Fruit fly (Drosophila melanogaster): Measurements from ENCODE around the gene Elo68beta.

The Elo68beta gene

dm6 chr3L:11134886-11135285, 33.4 kb upstream of the Elo68beta start, which contains the start of gene CG14143:
CG14143 (plus strand) TSS chr3L:11134987.
- TF ChIP-seq CG16813 (GFP tag; IDR thresholded peaks at IDR 0.05; ENCODE audit: partially characterized antibody) (0 out of 3 replicates have a peak, but pooled peaks have one; percentile 14), CG3995 (GFP tag; optimal IDR thresholded peaks at IDR 0.05) (peak; percentile 91), ro (GFP tag; IDR thresholded peaks at IDR 0.05) (0 out of 2 replicates have a peak, but pooled peaks have one; percentile 18), Med (GFP tag) (peak; percentile 24), pfk (GFP tag; optimal IDR thresholded peaks at IDR 0.05) (peak; percentile 67), zfh1 (GFP tag; IDR thresholded peaks at IDR 0.05) (0 out of 3 replicates have a peak, but pooled peaks have one; percentile 44)

dm6 chr3L:11132055-11132454, 30.6 kb upstream of the Elo68beta start, which contains the start of gene CG32074:
CG32074 (minus strand) TSS chr3L:11132322.
- 0 out of 2 replicates have a peak, but pooled peaks have one; percentile 35 for TF ChIP-seq CG31441 (GFP tag; IDR thresholded peaks at IDR 0.05)
- TF ChIP-seq CG3995 (GFP tag; optimal IDR thresholded peaks at IDR 0.05): peak; percentile 80
- TF ChIP-seq pfk (GFP tag; optimal IDR thresholded peaks at IDR 0.05): peak; percentile 54

- TF ChIP-seq Hmx (GFP tag; optimal IDR thresholded peaks at IDR 0.05): no peak
- TF ChIP-seq dm (GFP tag; optimal IDR thresholded peaks at IDR 0.05): no peak
- TF ChIP-seq CG5953 (GFP tag; IDR thresholded peaks at IDR 0.05): no peak
- TF ChIP-seq dan (GFP tag; IDR thresholded peaks at IDR 0.05): no peak
- no peak for TF ChIP-seq CG15011 (GFP tag; optimal IDR thresholded peaks at IDR 0.05)
- no peak for TF ChIP-seq PHDP (tag; optimal IDR thresholded peaks at IDR 0.05)
- TF ChIP-seq wor (GFP tag; IDR thresholded peaks at IDR 0.05): no peak
- TF ChIP-seq repo (GFP tag; optimal IDR thresholded peaks at IDR 0.05): no peak
- no peak for TF ChIP-seq rib (GFP tag; IDR thresholded peaks at IDR 0.05)
- TF ChIP-seq gem (tag; optimal IDR thresholded peaks at IDR 0.05): no peak
- TF ChIP-seq CG10209 (GFP tag; optimal IDR thresholded peaks at IDR 0.05): no peak
- no peak for TF ChIP-seq ssp (GFP tag; IDR thresholded peaks at IDR 0.05)
- TF ChIP-seq CG3726 (GFP tag; IDR thresholded peaks at IDR 0.05): no peak
- no peak for TF ChIP-seq pfk (GFP tag; optimal IDR thresholded peaks at IDR 0.05)
- no peak for TF ChIP-seq Ptx1 (GFP tag; IDR thresholded peaks at IDR 0.05)
- TF ChIP-seq CG18476 (GFP tag; optimal IDR thresholded peaks at IDR 0.05): no peak
- TF ChIP-seq slou (GFP tag; optimal IDR thresholded peaks at IDR 0.05): no peak
Observed at dm6 chr3L:11130535-11130934, 29.0 kb upstream of the Elo68beta start, which contains the start of gene nol. nol (plus strand) TSS chr3L:11130835.

DNA sequence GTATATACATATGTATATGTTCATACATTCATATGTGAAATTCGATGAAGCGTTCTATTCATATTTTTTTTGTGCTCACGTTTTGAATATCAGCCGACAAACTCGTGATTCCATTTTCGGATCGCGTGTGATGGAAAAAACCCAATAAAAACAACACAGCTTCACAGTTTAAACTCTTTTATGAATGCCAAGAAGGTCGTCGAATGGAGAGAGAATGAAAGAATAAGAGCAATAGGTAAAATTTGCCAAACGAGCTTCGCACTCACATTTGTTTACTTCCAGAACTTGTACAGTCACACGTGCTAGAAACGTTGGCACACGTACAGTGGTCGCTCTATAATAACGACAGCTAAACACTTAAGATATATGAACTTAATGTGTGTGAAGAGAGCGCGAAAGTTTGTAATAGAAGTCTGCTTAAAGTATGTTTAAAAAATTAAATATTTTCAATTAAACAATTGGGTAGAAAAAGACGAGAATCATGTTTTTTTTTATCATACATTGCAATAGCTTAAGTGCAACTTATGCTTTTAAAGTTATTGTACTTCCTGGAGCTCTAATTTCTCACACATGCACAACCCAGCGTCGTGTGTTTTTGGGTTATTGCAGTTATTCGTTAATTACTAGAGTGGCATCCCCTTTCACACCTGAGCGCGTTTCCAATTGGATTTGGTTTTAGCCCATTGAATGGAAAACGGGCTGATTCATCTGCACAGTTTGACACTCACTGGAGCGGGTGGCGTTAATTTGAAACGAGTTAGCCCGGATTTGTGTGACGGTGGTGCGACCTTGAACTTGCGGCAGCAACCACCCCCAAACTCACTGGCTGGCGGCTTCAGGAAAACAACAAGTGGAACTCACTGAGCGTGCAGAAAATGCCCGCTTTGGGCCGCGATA, 24.4 kb upstream of the Elo68beta start:
- peak; percentile 26 for TF ChIP-seq Meics (GFP tag; optimal IDR thresholded peaks at IDR 0.05)
- TF ChIP-seq CG8478 (optimal IDR thresholded peaks at IDR 0.05): no peak
- TF ChIP-seq CG13775 (GFP tag; optimal IDR thresholded peaks at IDR 0.05): no peak
- TF ChIP-seq CG13894 (tag; optimal IDR thresholded peaks at IDR 0.05): no peak
- TF ChIP-seq nmo (GFP tag; optimal IDR thresholded peaks at IDR 0.05): peak; percentile 19
- peak; percentile 23 for TF ChIP-seq zfh2 (GFP tag; optimal IDR thresholded peaks at IDR 0.05)
- TF ChIP-seq grau (tag; optimal IDR thresholded peaks at IDR 0.05): peak; percentile 81
- peak; percentile 60 for TF ChIP-seq lab (GFP tag; optimal IDR thresholded peaks at IDR 0.05)
- no peak for TF ChIP-seq gcm (GFP tag; optimal IDR thresholded peaks at IDR 0.05)
- TF ChIP-seq CG12071 (GFP tag; optimal IDR thresholded peaks at IDR 0.05): no peak
- peak; percentile 79 for TF ChIP-seq Med (GFP tag)
- TF ChIP-seq CG10654 (GFP tag; optimal IDR thresholded peaks at IDR 0.05): no peak
- TF ChIP-seq CG17612 (GFP tag; IDR thresholded peaks at IDR 0.05): no peak
- TF ChIP-seq CG4730 (GFP tag; IDR thresholded peaks at IDR 0.05): no peak
- TF ChIP-seq insv (GFP tag; optimal IDR thresholded peaks at IDR 0.05): peak; percentile 50 to 90
- TF ChIP-seq Taf1 (GFP tag; IDR thresholded peaks at IDR 0.05): 0 out of 2 replicates have a peak, but pooled peaks have one; percentile 20
- no peak for TF ChIP-seq toy (GFP tag; IDR thresholded peaks at IDR 0.05)
- TF ChIP-seq Fer1 (GFP tag; optimal IDR thresholded peaks at IDR 0.05): peak; percentile 6
- TF ChIP-seq Xrp1 (GFP tag; IDR thresholded peaks at IDR 0.05): 0 out of 2 replicates have a peak, but pooled peaks have one; percentile 11
- TF ChIP-seq cwo (GFP tag; optimal IDR thresholded peaks at IDR 0.05): peak; percentile 96
- peak; percentile 6 for TF ChIP-seq CG12391 (tag; optimal IDR thresholded peaks at IDR 0.05)
- TF ChIP-seq esg (GFP tag; conservative IDR thresholded peaks at IDR 0.05): no peak
